Fruit fly (Drosophila melanogaster) whole organism, pupa: ENCODE measurements around the gene amd.

ENCODE experiments used
- CG10348 ChIP-seq: fragments of 200-800 bp; sonication (Bioruptor generic); IDR thresholded peaks from 2 replicates; pipeline ENCODE4 v1.3.6; 2022; ENCODE audit warnings: missing biosample characterization, missing genetic modification characterization
- CG12605 ChIP-seq: fragments of 200-800 bp; sonication (Bioruptor generic); IDR thresholded peaks from 2 replicates; pipeline ENCODE4 v1.3.6; 2022; ENCODE audit warnings: missing biosample characterization, missing genetic modification characterization
- CG13204 ChIP-seq: fragments of 200-800 bp; sonication (Bioruptor generic); optimal IDR thresholded peaks from 2 replicates; lab custom pipeline; 2018; ENCODE audit warnings: missing biosample characterization, mild to moderate bottlenecking, missing genetic modification characterization, moderate library complexity
- CG14655 ChIP-seq: fragments of 200-800 bp; sonication (Bioruptor generic); optimal IDR thresholded peaks from 3 replicates; lab custom pipeline; 2017; ENCODE audit warnings: mild to moderate bottlenecking, missing biosample characterization, missing genetic modification reagents, missing genetic modification characterization
- CG15710 ChIP-seq: fragments of 200-800 bp; sonication (Bioruptor generic); optimal IDR thresholded peaks from 2 replicates; lab custom pipeline; 2018; ENCODE audit warnings: missing biosample characterization, mild to moderate bottlenecking, missing genetic modification characterization, moderate library complexity
- CG17806 ChIP-seq: fragments of 200-800 bp; sonication (Bioruptor generic); optimal IDR thresholded peaks from 2 replicates; lab custom pipeline; 2018; ENCODE audit warnings: missing biosample characterization, mild to moderate bottlenecking, missing genetic modification characterization, moderate library complexity
- CG32121 ChIP-seq: fragments of 200-800 bp; sonication (Bioruptor generic); IDR thresholded peaks from 2 replicates; pipeline ENCODE4 v1.3.6; 2022; ENCODE audit warnings: missing biosample characterization, missing genetic modification characterization
- CG34367 ChIP-seq: fragments of 200-800 bp; sonication (Bioruptor generic); optimal IDR thresholded peaks from 2 replicates; lab custom pipeline; 2018; ENCODE audit warnings: missing biosample characterization, mild to moderate bottlenecking, missing genetic modification characterization
- CG4496 ChIP-seq: fragments of 200-800 bp; sonication (Bioruptor generic); IDR thresholded peaks from 3 replicates; pipeline ENCODE4 v1.3.6; 2022; ENCODE audit warnings: missing biosample characterization, missing genetic modification characterization
- CG8159 ChIP-seq: fragments of 200-800 bp; sonication (Bioruptor generic); optimal IDR thresholded peaks from 3 replicates; lab custom pipeline; 2018; ENCODE audit warnings: missing biosample characterization, mild to moderate bottlenecking, missing genetic modification characterization, moderate library complexity
- CG8301 ChIP-seq: fragments of 200-800 bp; sonication (Bioruptor generic); optimal IDR thresholded peaks from 2 replicates; lab custom pipeline; 2018; ENCODE audit warnings: missing biosample characterization, mild to moderate bottlenecking, missing genetic modification characterization
- CG9948 ChIP-seq: fragments of 200-800 bp; sonication (Bioruptor generic); optimal IDR thresholded peaks from 2 replicates; lab custom pipeline; 2018; ENCODE audit warnings: missing biosample characterization, mild to moderate bottlenecking, missing genetic modification characterization, moderate library complexity
- D1 ChIP-seq: fragments of 200-800 bp; sonication (Bioruptor generic); optimal IDR thresholded peaks from 2 replicates; lab custom pipeline; 2018; ENCODE audit warnings: missing biosample characterization, mild to moderate bottlenecking, missing genetic modification characterization, moderate library complexity
- EcR ChIP-seq: fragments of 200-800 bp; sonication (Bioruptor generic); optimal IDR thresholded peaks from 3 replicates; lab custom pipeline; 2019; ENCODE audit warnings: missing biosample characterization, missing genetic modification characterization, mild to moderate bottlenecking, moderate library complexity, missing genetic modification reagents
- Ets98B ChIP-seq: fragments of 200-800 bp; sonication (Bioruptor generic); IDR thresholded peaks from 2 replicates; pipeline ENCODE4 v1.3.6; 2022; ENCODE audit warnings: missing biosample characterization, missing genetic modification characterization
- Pif1A ChIP-seq: fragments of 200-800 bp; sonication (Bioruptor generic); optimal IDR thresholded peaks from 3 replicates; lab custom pipeline; 2016; ENCODE audit warnings: missing biosample characterization, missing genetic modification characterization
- Pif1B ChIP-seq: fragments of 200-800 bp; sonication (Bioruptor generic); optimal IDR thresholded peaks from 3 replicates; lab custom pipeline; 2016; ENCODE audit warnings: missing biosample characterization, missing genetic modification characterization
- Snoo ChIP-seq: fragments of 200-800 bp; sonication (Bioruptor generic); optimal IDR thresholded peaks from 3 replicates; lab custom pipeline; 2017; ENCODE audit warnings: missing biosample characterization, mild to moderate bottlenecking, missing genetic modification characterization, inconsistent platforms
- fd96Ca ChIP-seq: fragments of 200-800 bp; sonication (Bioruptor generic); IDR thresholded peaks from 3 replicates; pipeline ENCODE4 v1.3.6; 2022; ENCODE audit warnings: missing biosample characterization, missing genetic modification characterization
- gl ChIP-seq: fragments of 200-800 bp; sonication (Bioruptor generic); optimal IDR thresholded peaks from 2 replicates; lab custom pipeline; 2018; ENCODE audit warnings: missing biosample characterization, mild to moderate bottlenecking, missing genetic modification characterization
- rn ChIP-seq: fragments of 200-800 bp; sonication (Bioruptor generic); IDR thresholded peaks from 2 replicates; pipeline ENCODE4 v1.3.6; 2022; ENCODE audit warnings: missing biosample characterization, missing genetic modification characterization

amd gene

DNA sequence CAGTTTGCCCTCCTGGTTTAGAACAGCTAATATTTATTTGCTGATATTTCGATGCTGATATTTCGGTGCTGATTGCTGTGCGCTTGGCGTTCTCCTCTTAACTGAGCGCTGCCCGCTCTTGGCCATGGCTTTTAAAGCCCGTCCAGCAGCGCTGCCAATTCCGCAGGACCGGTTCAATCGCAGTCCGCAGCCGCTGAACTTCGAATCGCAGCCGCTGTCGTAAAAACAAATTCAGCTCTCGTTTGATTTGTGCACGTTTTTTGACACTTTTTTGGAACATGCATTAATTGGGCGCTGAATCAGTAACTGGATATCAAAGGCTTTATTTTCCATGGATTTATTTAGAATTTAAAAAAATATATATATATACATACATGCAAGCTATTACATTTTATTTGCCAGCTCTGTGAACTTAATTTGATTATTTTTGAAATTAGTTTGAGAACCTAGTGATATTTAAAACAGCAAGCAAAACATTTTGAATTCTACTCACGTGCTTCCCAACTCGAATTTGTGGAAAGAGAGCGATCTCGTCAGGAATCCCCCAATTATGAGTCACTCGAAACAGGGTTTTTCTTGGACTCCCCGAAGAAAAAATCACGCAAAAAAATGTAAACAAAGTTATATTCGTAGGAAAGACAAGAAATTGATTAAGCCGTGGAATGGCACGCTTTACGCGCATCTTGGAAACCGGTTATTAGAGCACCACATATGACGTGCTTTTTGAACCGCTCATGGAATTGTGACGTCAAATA is 10.4 kb downstream of the amd start, which contains the start of gene Ddc:
Ddc (minus strand) TSS at position 111 of the 755 bp plus-strand sequence.
- peak; percentile 16 for TF ChIP-seq Pif1B (GFP tag; lab: Kevin White, UChicago)
- TF ChIP-seq CG8159 (tag; lab: Kevin White, UChicago) = no peak

DNA sequence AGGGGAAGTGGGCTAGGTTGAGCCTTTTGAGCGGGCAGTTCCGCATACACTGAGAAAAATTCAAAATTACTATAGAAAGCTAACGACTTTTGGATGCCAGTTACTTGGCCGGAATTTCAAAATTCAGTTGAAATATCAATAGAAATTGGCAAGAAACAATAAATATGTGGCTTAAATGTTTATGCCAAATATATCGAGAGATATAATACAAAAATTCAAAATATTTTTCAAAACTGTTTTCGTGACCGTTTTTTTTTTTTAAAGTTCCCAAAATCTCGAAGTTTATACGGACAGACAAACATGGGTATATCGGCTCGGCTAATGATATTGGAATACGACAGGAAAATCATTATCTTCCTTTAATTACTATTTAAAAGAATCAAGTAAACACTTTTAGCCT is 11.0 kb downstream of the amd start:
- TF ChIP-seq CG10348 = no peak
- TF ChIP-seq CG17806 (tag; lab: Kevin White, UChicago) = peak; percentile 60
- peak; percentile 26 for TF ChIP-seq CG15710
- TF ChIP-seq CG8159 (tag; lab: Kevin White, UChicago) = peak; percentile 60
- peak; percentile 57; the same call in 1 of the 3 replicates for TF ChIP-seq fd96Ca
- TF ChIP-seq EcR (GFP tag; lab: Kevin White, UChicago) = no peak
- no peak for TF ChIP-seq CG14655 (GFP tag; lab: Kevin White, UChicago)
- no peak for TF ChIP-seq CG13204
- TF ChIP-seq CG12605 (GFP tag; lab: Robert Waterston, UW) = no peak
- TF ChIP-seq CG34367 (tag; lab: Kevin White, UChicago) = peak; percentile 6
- TF ChIP-seq CG32121 (GFP tag; lab: Robert Waterston, UW) = peak; percentile 29; the same call in 1 of the 2 replicates
- TF ChIP-seq CG9948 (tag; lab: Kevin White, UChicago) = peak; percentile 60
- no peak for TF ChIP-seq D1
- peak; percentile 57 for TF ChIP-seq CG8301
- TF ChIP-seq Snoo (tag; lab: Kevin White, UChicago) = no peak
- peak; percentile 52 for TF ChIP-seq Ets98B (GFP tag; lab: Robert Waterston, UW)
- no peak for TF ChIP-seq gl (tag; lab: Kevin White, UChicago)
- no peak for TF ChIP-seq Pif1A (GFP tag; lab: Kevin White, UChicago)

DNA sequence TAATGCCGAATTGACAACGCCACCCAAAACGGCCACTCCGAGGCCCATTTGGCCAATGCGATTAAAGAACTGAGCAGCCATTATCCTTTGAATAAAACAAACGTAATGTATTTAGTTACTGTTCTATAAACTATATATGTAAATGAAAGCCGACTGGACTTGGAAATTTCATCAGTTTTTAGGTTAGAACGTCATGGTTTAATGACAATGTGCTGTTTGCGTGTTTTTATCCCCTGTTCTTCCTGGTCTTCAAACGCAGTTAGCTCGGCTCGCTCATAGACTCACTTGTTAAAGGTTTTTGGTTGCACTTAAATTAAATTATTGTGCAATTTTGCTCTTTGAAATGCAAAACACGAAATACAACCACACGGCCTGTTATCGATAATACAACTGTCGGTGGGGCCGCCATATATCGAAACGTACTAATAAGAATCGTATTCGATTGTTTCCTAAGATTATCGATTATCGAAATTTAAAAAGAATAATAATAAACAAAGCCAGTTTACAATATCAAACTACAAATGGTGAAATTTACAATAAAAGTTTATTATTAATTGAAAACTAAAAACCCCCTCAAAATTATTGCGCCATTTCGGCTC is 13.6 kb downstream of the amd start, which contains the start of gene Phb1:
Phb1 (minus strand) TSS at position 398 of the 599 bp plus-strand sequence.
- TF ChIP-seq CG10348 = no peak
- TF ChIP-seq CG8159 (tag; lab: Kevin White, UChicago) = no peak
- no peak for TF ChIP-seq Ets98B (GFP tag; lab: Robert Waterston, UW)
- TF ChIP-seq Pif1A (GFP tag; lab: Kevin White, UChicago) = no peak
- no peak for TF ChIP-seq Pif1B (GFP tag; lab: Kevin White, UChicago)
- no peak for TF ChIP-seq fd96Ca
- no peak for TF ChIP-seq CG14655 (GFP tag; lab: Kevin White, UChicago)
- TF ChIP-seq CG12605 (GFP tag; lab: Robert Waterston, UW) = no peak
- no peak for TF ChIP-seq CG8301
- no peak for TF ChIP-seq CG32121 (GFP tag; lab: Robert Waterston, UW)
- TF ChIP-seq CG17806 (tag; lab: Kevin White, UChicago) = no peak
- no peak for TF ChIP-seq EcR (GFP tag; lab: Kevin White, UChicago)
- no peak for TF ChIP-seq CG13204
- no peak for TF ChIP-seq CG34367 (tag; lab: Kevin White, UChicago)
- TF ChIP-seq D1 = no peak

DNA sequence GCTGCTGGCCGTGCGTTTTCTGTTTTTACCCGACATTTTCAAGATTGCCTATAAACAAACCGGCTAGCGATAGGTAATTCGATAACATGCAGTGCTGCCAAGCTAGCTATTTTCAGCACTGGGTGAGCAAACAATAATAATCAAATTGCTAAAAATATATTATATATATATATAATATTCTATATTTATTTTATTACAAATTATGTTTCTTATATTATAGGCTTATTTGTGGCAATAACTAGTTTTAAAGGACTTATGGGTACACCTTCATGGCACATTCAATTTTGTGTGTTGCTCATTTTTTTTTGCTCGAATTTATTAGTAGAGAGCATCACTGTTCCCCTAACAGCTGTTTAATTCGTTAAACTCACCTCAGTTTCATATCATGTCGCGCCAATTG is 16.9 kb downstream of the amd start:
- TF ChIP-seq CG9948 (tag; lab: Kevin White, UChicago) (peak; percentile 29), gl (tag; lab: Kevin White, UChicago) (no peak), Snoo (tag; lab: Kevin White, UChicago) (peak; percentile 64), CG8301 (no peak), CG32121 (GFP tag; lab: Robert Waterston, UW) (0 out of 2 replicates have a peak, but pooled peaks have one; percentile 28), EcR (GFP tag; lab: Kevin White, UChicago) (no peak), CG8159 (tag; lab: Kevin White, UChicago) (peak; percentile 63), CG15710 (peak; percentile 72), Pif1A (GFP tag; lab: Kevin White, UChicago) (no peak), CG10348 (no peak), fd96Ca (no peak), Pif1B (GFP tag; lab: Kevin White, UChicago) (no peak), Ets98B (GFP tag; lab: Robert Waterston, UW) (no peak; the same call in 1 of the 2 replicates), CG17806 (tag; lab: Kevin White, UChicago) (peak; percentile 38), CG13204 (no peak), D1 (no peak), CG34367 (tag; lab: Kevin White, UChicago) (peak; percentile 38), rn (GFP tag; lab: Robert Waterston, UW) (no peak), CG4496 (no peak), CG12605 (GFP tag; lab: Robert Waterston, UW) (no peak), CG14655 (GFP tag; lab: Kevin White, UChicago) (no peak)

DNA sequence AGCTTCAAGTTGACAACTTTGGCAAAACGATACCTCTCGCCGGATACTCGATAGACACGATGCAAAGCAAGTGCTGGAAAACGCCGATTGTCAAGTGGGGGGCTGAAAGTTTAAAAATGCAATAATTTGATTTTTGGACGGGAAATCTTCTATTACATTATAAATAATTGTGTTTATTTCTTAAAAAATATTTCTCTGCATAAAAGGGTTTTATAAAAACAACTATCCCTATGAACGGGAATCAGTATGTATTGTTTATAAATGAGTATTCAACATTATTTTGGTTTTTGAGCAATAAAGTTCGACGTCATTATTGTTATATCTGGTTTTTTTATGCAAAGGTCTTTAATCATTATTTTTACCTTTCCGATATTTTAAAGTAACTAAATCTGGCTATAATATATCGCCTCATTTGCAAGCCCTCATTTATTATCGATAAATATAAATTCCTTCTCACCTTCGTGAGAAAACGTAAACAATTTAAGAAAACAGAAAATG is 22.0 kb downstream of the amd start, which contains the start of the genes AsnRS and DCTN6-p27:
AsnRS (minus strand) TSS at position 50 of the 498 bp plus-strand sequence.
DCTN6-p27 (plus strand) TSS at position 419 of the 498 bp plus-strand sequence.
- TF ChIP-seq Pif1B (GFP tag; lab: Kevin White, UChicago) (no peak), CG4496 (peak; percentile 70; the same call in 2 of the 3 replicates), CG15710 (peak; percentile 41), CG34367 (tag; lab: Kevin White, UChicago) (no peak), Pif1A (GFP tag; lab: Kevin White, UChicago) (no peak), EcR (GFP tag; lab: Kevin White, UChicago) (no peak), CG9948 (tag; lab: Kevin White, UChicago) (peak; percentile 25), gl (tag; lab: Kevin White, UChicago) (no peak), CG17806 (tag; lab: Kevin White, UChicago) (peak; percentile 33), CG8159 (tag; lab: Kevin White, UChicago) (peak; percentile 51), D1 (no peak), Snoo (tag; lab: Kevin White, UChicago) (peak; percentile 61), Ets98B (GFP tag; lab: Robert Waterston, UW) (peak; percentile 45)
- TF ChIP-seq, all 21 proteins: peak for 7
